Worm (Caenorhabditis elegans): ENCODE results near the gene nhr-68.

Gene nhr-68

DNA sequence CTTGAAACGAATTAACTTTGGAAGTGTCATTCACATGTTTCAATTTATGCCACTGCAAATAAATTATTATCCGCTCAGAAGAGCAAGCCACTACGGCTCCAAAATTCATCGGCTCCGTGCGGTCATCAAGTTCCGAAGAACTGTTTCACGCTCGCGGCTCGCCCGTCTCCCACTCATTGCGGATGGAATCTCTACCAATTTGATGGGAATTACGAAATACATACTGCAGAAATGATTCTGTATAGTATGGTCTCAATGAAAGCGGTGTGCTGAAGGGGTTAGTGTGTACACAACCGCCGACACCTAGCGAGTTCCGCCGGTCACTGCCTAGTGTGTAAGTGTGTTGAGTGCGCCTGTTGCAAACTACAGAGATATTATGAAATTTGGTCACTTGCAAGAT, 11.9 kb downstream of the nhr-68 start (continued):
- TF ChIP-seq F49E8.2 (tag; optimal IDR thresholded peaks at IDR 0.05; ENCODE audit: insufficient read depth): peak; percentile 56
- TF ChIP-seq lin-40 (tag; optimal IDR thresholded peaks at IDR 0.05): no peak
- no peak for TF ChIP-seq repo-1 (tag; optimal IDR thresholded peaks at IDR 0.05)
- TF ChIP-seq nhr-80 (tag; optimal IDR thresholded peaks at IDR 0.05): no peak
- TF ChIP-seq K11D2.4 (GFP tag; IDR thresholded peaks at IDR 0.05): no peak
- TF ChIP-seq ceh-40 (GFP tag; IDR thresholded peaks at IDR 0.05): no peak
- TF ChIP-seq F52B5.7 (tag; optimal IDR thresholded peaks at IDR 0.05): no peak
- TF ChIP-seq hsf-1 (GFP tag; IDR thresholded peaks at IDR 0.05): no peak
- TF ChIP-seq nfya-1 (tag; optimal IDR thresholded peaks at IDR 0.05; ENCODE audit: borderline replicate concordance, insufficient read depth): no peak
- TF ChIP-seq D2030.7 (GFP tag; IDR thresholded peaks at IDR 0.05): peak; percentile 77
- no peak for TF ChIP-seq lir-1 (GFP tag; conservative IDR thresholded peaks at IDR 0.05)
- TF ChIP-seq ztf-26 (tag; optimal IDR thresholded peaks at IDR 0.05): no peak
- no peak for TF ChIP-seq sdz-38 (tag; optimal IDR thresholded peaks at IDR 0.05)
- TF ChIP-seq F39B2.1 (GFP tag; IDR thresholded peaks at IDR 0.05): no peak
- no peak for TF ChIP-seq attf-3 (GFP tag; conservative IDR thresholded peaks at IDR 0.05)
- TF ChIP-seq ceh-100 (GFP tag; IDR thresholded peaks at IDR 0.05): peak; percentile 51
- no peak for TF ChIP-seq madf-8 (GFP tag; conservative IDR thresholded peaks at IDR 0.05)
- TF ChIP-seq snpc-1.3 (tag; optimal IDR thresholded peaks at IDR 0.05; ENCODE audit: insufficient read depth): peak; percentile 43
- peak; percentile 84 for TF ChIP-seq attf-6 (GFP tag; IDR thresholded peaks at IDR 0.05)
- TF ChIP-seq ceh-27 (GFP tag; optimal IDR thresholded peaks at IDR 0.05): no peak
- no peak for TF ChIP-seq B0261.1 (tag; optimal IDR thresholded peaks at IDR 0.05)
- peak in 1 of 2 experiments; percentile 22 for TF ChIP-seq rec-8 (tag; optimal IDR thresholded peaks at IDR 0.05)
- TF ChIP-seq hlh-26 (GFP tag; conservative IDR thresholded peaks at IDR 0.05): no peak
- peak; percentile 71 for TF ChIP-seq tbp1 (GFP tag; optimal IDR thresholded peaks at IDR 0.05)
- TF ChIP-seq hmg-20 (GFP tag; IDR thresholded peaks at IDR 0.05): peak; percentile 43; the same call in 1 of the 2 replicates
- no peak for TF ChIP-seq ceh-58 (GFP tag; IDR thresholded peaks at IDR 0.05)
- TF ChIP-seq ztf-18 (tag; optimal IDR thresholded peaks at IDR 0.05): peak; percentile 17
- no peak; the same call in 1 of the 2 replicates for TF ChIP-seq mcd-1 (GFP tag; IDR thresholded peaks at IDR 0.05)
- TF ChIP-seq nfyb-1 (GFP tag; IDR thresholded peaks at IDR 0.05): no peak
- TF ChIP-seq him-1 (tag; optimal IDR thresholded peaks at IDR 0.05): peak; percentile 93
- no peak for TF ChIP-seq sea-2 (GFP tag; IDR thresholded peaks at IDR 0.05)
- TF ChIP-seq unc-62 (GFP tag; optimal IDR thresholded peaks at IDR 0.05): no peak
- TF ChIP-seq pbrm-1 (GFP tag; IDR thresholded peaks at IDR 0.05): no peak; the same call in none of the 2 replicates
- no peak for TF ChIP-seq nhr-90 (tag; optimal IDR thresholded peaks at IDR 0.05)
- peak; percentile 99 for TF ChIP-seq lin-26 (GFP tag; IDR thresholded peaks at IDR 0.05)
- TF ChIP-seq Y79H2A.3 (GFP tag; conservative IDR thresholded peaks at IDR 0.05): no peak
- TF ChIP-seq T26A5.8 (tag; optimal IDR thresholded peaks at IDR 0.05): no peak
- no peak for TF ChIP-seq bed-1 (GFP tag; IDR thresholded peaks at IDR 0.05)
- no peak for TF ChIP-seq C06A6.2 (GFP tag; conservative IDR thresholded peaks at IDR 0.05)
- TF ChIP-seq ekl-4 (GFP tag; IDR thresholded peaks at IDR 0.05): peak; percentile 53; the same call in 1 of the 2 replicates
- TF ChIP-seq nhr-179 (tag; optimal IDR thresholded peaks at IDR 0.05): no peak
- no peak for TF ChIP-seq gei-17 (GFP tag; optimal IDR thresholded peaks at IDR 0.05)
- TF ChIP-seq egl-18 (GFP tag; IDR thresholded peaks at IDR 0.05): no peak
- TF ChIP-seq egrh-3 (GFP tag; IDR thresholded peaks at IDR 0.05): no peak
- no peak for TF ChIP-seq efl-1 (GFP tag; optimal IDR thresholded peaks at IDR 0.05)
- TF ChIP-seq madf-10 (tag; optimal IDR thresholded peaks at IDR 0.05): no peak
- 0 out of 2 replicates have a peak, but pooled peaks have one; percentile 62 for TF ChIP-seq nhr-120 (GFP tag; IDR thresholded peaks at IDR 0.05)
- peak; percentile 70; the same call in 1 of the 2 replicates for TF ChIP-seq madf-6 (GFP tag; IDR thresholded peaks at IDR 0.05)
- TF ChIP-seq F23B12.7 (tag; optimal IDR thresholded peaks at IDR 0.05; ENCODE audit: insufficient read depth): no peak
